Fruit fly (Drosophila melanogaster): Measurements from ENCODE around the gene alpha-Est3.

Gene alpha-Est3

DNA sequence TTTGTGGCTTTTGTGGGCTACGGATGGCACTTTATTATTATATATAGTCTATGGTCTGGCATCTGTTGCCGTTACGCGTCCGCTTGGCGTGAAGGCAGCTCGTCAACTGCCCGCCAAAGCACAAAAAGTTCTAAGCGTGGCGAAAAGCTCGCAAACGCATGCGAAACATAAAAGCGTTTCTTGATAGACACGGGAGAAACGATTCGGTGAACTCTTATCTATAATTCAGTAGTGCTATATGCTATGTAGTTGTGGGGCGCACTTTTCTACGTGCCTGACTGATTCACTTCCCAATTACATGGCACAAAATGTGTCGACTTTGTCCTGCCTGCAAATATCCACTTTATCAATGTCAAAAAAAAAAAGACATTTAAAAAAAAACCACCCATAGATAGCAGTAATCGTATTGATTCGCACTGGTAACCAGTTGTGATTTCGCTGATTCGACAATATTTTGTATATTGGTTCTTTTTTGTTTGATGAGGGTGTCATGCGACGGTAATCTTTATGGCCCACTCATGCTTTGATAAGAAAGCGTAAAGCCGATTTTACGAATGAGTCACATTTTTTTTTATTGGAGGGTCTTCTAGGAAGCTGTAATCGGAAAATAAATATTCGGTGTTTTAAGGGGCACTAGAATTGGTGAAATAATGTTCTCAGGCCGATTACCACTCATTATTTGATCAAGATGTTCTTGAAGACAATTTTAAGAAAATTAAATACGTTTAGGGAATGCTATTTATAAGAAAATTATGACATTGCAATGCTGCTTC lies 36.3 kb downstream of the alpha-Est3 start, which contains the start of gene alpha-Est9:
TSS of gene alpha-Est9 (minus strand) at position 110 of the 773 bp plus-strand sequence.
- TF ChIP-seq CG10348 (GFP tag; IDR thresholded peaks at IDR 0.05), result no peak
- TF ChIP-seq CG9948 (tag; optimal IDR thresholded peaks at IDR 0.05), result no peak
- TF ChIP-seq Ets98B (GFP tag; IDR thresholded peaks at IDR 0.05), result no peak
- no peak for TF ChIP-seq CG4496 (GFP tag; IDR thresholded peaks at IDR 0.05)
- TF ChIP-seq CG15710 (tag; optimal IDR thresholded peaks at IDR 0.05), result no peak
- TF ChIP-seq Snoo (tag; optimal IDR thresholded peaks at IDR 0.05), result no peak
- no peak for TF ChIP-seq rn (GFP tag; IDR thresholded peaks at IDR 0.05)
- no peak for TF ChIP-seq CG34367 (tag; optimal IDR thresholded peaks at IDR 0.05)
- no peak for TF ChIP-seq EcR (GFP tag; optimal IDR thresholded peaks at IDR 0.05)
- no peak for TF ChIP-seq CG32121 (GFP tag; IDR thresholded peaks at IDR 0.05)
- no peak for TF ChIP-seq fd96Ca (GFP tag; IDR thresholded peaks at IDR 0.05)
- TF ChIP-seq gl (tag; optimal IDR thresholded peaks at IDR 0.05), result no peak
- no peak for TF ChIP-seq Pif1B (GFP tag; optimal IDR thresholded peaks at IDR 0.05)

DNA sequence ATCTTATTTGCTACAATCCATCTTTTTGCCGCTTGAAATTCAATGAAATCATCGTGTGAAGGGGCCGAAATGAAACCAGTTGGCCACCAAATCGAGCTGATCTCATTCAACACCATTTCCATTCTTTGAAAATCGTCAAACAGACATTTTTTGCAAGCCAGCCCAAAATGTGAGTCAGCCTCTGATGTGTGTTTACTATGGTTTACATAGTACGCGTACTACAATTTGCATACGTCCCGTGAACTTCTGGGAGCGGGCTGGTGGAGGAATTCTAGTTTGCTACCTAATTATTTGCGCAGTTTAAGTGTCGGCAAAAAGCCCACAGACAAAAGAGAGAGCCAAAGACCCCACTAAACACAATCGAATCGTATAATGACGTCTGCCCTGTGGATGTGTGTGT lies 38.2 kb downstream of the alpha-Est3 start:
- TF ChIP-seq CG12605 (GFP tag; IDR thresholded peaks at IDR 0.05) (no peak), CG9948 (tag; optimal IDR thresholded peaks at IDR 0.05) (no peak), Snoo (tag; optimal IDR thresholded peaks at IDR 0.05) (no peak), CG13204 (GFP tag; optimal IDR thresholded peaks at IDR 0.05) (no peak)

DNA sequence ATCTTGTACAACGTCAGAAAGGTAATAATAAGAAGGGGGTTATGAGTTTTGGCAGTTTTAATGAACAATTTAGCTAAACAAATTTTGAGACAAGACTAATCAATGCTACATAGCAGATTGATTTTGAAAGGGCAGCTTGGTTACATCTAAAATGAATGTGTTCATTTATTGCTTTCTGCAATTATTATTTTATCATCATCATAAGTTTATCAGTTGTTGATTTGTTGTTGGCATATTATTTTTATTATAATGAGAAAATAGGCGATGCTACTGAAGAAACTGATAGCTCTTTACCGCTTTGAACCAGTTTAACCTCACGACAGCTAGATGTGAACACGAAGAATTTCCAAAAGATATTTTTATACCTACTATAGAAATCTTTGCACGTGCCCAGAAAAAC lies 39.2 kb downstream of the alpha-Est3 start, which contains the start of gene Mics1:
TSS of gene Mics1 (minus strand) at position 101 of the 400 bp plus-strand sequence.
- TF ChIP-seq CG14655 (GFP tag; optimal IDR thresholded peaks at IDR 0.05), result no peak
- TF ChIP-seq Pif1A (GFP tag; optimal IDR thresholded peaks at IDR 0.05), result no peak
- TF ChIP-seq Pif1B (GFP tag; optimal IDR thresholded peaks at IDR 0.05), result no peak
- no peak for TF ChIP-seq Snoo (tag; optimal IDR thresholded peaks at IDR 0.05)
- no peak for TF ChIP-seq CG13204 (GFP tag; optimal IDR thresholded peaks at IDR 0.05)
- TF ChIP-seq CG34367 (tag; optimal IDR thresholded peaks at IDR 0.05), result no peak
- TF ChIP-seq CG9948 (tag; optimal IDR thresholded peaks at IDR 0.05), result no peak
- TF ChIP-seq EcR (GFP tag; optimal IDR thresholded peaks at IDR 0.05), result no peak
- TF ChIP-seq D1 (tag; optimal IDR thresholded peaks at IDR 0.05), result no peak
- no peak for TF ChIP-seq Ets98B (GFP tag; IDR thresholded peaks at IDR 0.05)
- no peak for TF ChIP-seq gl (tag; optimal IDR thresholded peaks at IDR 0.05)
- no peak for TF ChIP-seq CG12605 (GFP tag; IDR thresholded peaks at IDR 0.05)
- no peak for TF ChIP-seq CG4496 (GFP tag; IDR thresholded peaks at IDR 0.05)
- TF ChIP-seq CG8301 (tag; optimal IDR thresholded peaks at IDR 0.05), result no peak
- no peak for TF ChIP-seq CG17806 (tag; optimal IDR thresholded peaks at IDR 0.05)
- no peak for TF ChIP-seq fd96Ca (GFP tag; IDR thresholded peaks at IDR 0.05)
- no peak for TF ChIP-seq CG15710 (tag; optimal IDR thresholded peaks at IDR 0.05)
- no peak for TF ChIP-seq rn (GFP tag; IDR thresholded peaks at IDR 0.05)

DNA sequence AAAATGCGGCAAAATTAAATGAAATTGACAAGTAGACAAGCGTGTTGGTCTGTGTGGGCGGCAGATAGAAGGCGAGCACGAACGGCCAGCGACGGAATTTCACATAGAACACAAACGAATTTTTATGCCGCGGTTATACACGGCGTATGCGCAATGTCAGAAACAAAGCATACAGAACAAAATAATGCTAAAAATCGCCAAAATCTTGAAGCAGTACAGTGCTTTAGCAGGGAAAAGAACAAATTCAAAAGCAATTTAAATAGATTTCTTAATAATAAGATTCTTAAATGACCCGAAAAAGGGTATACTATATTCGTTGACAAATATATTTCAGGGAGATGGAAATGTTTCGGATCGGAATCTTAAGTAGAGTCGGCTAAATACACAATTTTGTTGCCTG lies 40.9 kb downstream of the alpha-Est3 start:
- no peak for TF ChIP-seq CG17806 (tag; optimal IDR thresholded peaks at IDR 0.05)

DNA sequence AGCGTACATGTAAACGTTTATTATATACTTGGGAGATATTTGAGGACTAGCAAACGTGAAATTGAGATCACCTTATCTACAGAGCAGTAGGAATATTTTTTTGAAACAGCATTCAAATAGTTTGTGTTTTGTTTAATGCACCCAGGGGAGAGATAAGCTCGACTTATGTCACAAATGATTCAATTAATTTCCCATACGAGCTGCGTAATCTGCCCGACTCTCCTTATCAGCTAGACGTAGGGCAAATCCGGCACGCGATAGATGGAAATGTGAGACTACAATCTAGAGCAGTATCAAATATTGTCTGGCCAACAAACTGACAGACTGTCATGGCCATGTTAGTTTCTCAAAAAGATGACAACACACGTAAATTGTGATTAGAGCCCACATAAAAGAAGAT lies 41.9 kb downstream of the alpha-Est3 start:
- TF ChIP-seq gl (tag; optimal IDR thresholded peaks at IDR 0.05) (no peak), EcR (GFP tag; optimal IDR thresholded peaks at IDR 0.05) (no peak), Snoo (tag; optimal IDR thresholded peaks at IDR 0.05) (no peak), CG9948 (tag; optimal IDR thresholded peaks at IDR 0.05) (no peak), CG4496 (GFP tag; IDR thresholded peaks at IDR 0.05) (no peak), Ets98B (GFP tag; IDR thresholded peaks at IDR 0.05) (no peak), CG34367 (tag; optimal IDR thresholded peaks at IDR 0.05) (no peak), CG17806 (tag; optimal IDR thresholded peaks at IDR 0.05) (no peak), Pif1B (GFP tag; optimal IDR thresholded peaks at IDR 0.05) (no peak), CG14655 (GFP tag; optimal IDR thresholded peaks at IDR 0.05) (no peak), CG10348 (GFP tag; IDR thresholded peaks at IDR 0.05) (no peak), CG13204 (GFP tag; optimal IDR thresholded peaks at IDR 0.05) (no peak), rn (GFP tag; IDR thresholded peaks at IDR 0.05) (no peak), Pif1A (GFP tag; optimal IDR thresholded peaks at IDR 0.05) (no peak)

DNA sequence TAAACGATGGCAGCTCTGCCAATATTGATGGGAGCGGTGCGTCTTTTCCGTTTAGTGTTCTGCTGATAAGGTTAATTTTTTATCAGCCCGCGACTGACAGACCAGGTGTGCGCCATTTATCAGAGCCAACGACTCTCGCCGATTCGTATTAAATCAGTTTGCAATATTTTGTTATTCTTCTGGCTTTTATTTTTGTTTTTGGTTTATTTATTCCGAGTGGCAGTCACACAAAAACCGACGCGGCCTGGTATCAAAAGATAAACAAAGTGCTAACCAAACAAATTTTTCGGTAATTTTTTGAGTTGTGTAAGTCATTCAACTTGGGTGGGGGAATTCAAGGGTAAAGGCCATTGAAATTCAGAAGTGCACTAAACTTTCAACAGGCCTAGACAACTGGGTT lies 43.9 kb downstream of the alpha-Est3 start:
- no peak for TF ChIP-seq CG32121 (GFP tag; IDR thresholded peaks at IDR 0.05)

DNA sequence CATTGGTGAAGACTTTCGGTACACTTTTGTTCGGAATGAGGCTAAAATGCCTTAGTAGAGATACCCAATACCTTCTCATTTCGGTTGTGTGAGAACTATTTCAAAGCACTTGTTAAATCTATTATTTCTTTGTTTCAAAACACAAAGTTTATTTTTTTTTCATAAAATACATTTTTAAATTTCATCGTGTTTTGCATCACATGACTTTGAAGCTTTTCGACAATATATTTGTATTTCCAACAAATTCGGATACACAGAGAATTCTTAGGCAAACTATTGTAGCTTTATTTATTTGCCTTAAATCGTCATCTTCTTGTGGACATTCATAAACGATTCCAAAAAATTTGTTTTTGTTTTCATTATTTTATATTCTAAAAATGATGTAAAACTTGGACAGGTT lies 47.7 kb downstream of the alpha-Est3 start, which contains the start of gene alpha-Est10:
TSS of gene alpha-Est10 (minus strand) at position 101 of the 400 bp plus-strand sequence.
- no peak for TF ChIP-seq CG13204 (GFP tag; optimal IDR thresholded peaks at IDR 0.05)
- TF ChIP-seq CG8301 (tag; optimal IDR thresholded peaks at IDR 0.05), result no peak
- TF ChIP-seq CG15710 (tag; optimal IDR thresholded peaks at IDR 0.05), result no peak
- TF ChIP-seq EcR (GFP tag; optimal IDR thresholded peaks at IDR 0.05), result no peak
- no peak for TF ChIP-seq CG9948 (tag; optimal IDR thresholded peaks at IDR 0.05)
- TF ChIP-seq CG32121 (GFP tag; IDR thresholded peaks at IDR 0.05), result no peak
- TF ChIP-seq gl (tag; optimal IDR thresholded peaks at IDR 0.05), result no peak
- no peak for TF ChIP-seq D1 (tag; optimal IDR thresholded peaks at IDR 0.05)
- no peak for TF ChIP-seq CG4496 (GFP tag; IDR thresholded peaks at IDR 0.05)
- TF ChIP-seq fd96Ca (GFP tag; IDR thresholded peaks at IDR 0.05), result no peak
- no peak for TF ChIP-seq Snoo (tag; optimal IDR thresholded peaks at IDR 0.05)
- no peak for TF ChIP-seq Ets98B (GFP tag; IDR thresholded peaks at IDR 0.05)
- no peak for TF ChIP-seq CG14655 (GFP tag; optimal IDR thresholded peaks at IDR 0.05)
- no peak for TF ChIP-seq CG8159 (tag; optimal IDR thresholded peaks at IDR 0.05)
- no peak for TF ChIP-seq Pif1B (GFP tag; optimal IDR thresholded peaks at IDR 0.05)
